Worm (Caenorhabditis elegans): Measurements from ENCODE around the gene D1022.3.

D1022.3 gene

DNA sequence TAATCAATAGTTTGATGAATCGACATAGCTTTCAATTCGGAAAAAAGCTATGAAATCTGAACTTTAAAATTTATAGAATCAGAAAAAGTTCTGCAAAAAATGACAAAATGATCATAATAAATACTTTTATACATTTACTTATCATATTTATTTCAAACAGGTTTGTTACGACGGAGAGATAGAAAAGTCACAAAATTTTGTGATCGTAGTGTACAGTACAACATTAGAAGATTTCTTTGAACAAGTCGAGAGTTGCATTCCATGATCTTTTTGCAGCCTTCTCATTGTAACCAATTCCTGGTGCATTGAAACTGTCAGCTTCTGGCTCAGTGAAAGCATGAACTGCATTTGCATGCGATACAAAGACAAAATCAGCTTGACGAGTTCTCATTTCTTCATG, at the start of gene D1022.3:
Gene D1022.3 (minus strand): TSS at position 101 of the 400 bp plus-strand sequence.
- TF ChIP-seq him-1 (tag; optimal IDR thresholded peaks at IDR 0.05) (no peak), W03F9.2 (tag; optimal IDR thresholded peaks at IDR 0.05) (no peak)

DNA sequence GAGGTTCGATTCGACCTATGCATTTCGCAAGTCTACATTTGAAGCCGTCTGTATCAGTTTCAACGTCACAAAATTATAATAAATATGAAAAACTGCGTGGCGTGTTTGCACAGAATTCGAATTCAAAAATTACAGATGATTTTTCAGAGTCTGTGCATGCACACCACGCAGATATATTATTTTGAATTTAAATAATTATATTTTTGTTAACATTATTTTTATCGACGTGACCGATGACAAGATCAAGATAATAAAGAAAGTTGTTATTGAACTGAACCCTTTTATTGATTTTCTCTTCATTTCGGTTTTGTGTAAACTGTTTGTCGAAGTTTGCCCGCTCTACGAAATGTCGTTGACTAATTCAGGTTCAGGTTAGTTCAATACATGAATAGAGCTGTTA, 48.9 kb upstream of the D1022.3 start, which contains the start of gene C28F5.1:
Gene C28F5.1 (plus strand): TSS at position 301 of the 400 bp plus-strand sequence.
- no peak for TF ChIP-seq him-1 (tag; optimal IDR thresholded peaks at IDR 0.05)
- TF ChIP-seq W03F9.2 (tag; optimal IDR thresholded peaks at IDR 0.05): no peak
- no peak for TF ChIP-seq dao-5 (tag; optimal IDR thresholded peaks at IDR 0.05)

DNA sequence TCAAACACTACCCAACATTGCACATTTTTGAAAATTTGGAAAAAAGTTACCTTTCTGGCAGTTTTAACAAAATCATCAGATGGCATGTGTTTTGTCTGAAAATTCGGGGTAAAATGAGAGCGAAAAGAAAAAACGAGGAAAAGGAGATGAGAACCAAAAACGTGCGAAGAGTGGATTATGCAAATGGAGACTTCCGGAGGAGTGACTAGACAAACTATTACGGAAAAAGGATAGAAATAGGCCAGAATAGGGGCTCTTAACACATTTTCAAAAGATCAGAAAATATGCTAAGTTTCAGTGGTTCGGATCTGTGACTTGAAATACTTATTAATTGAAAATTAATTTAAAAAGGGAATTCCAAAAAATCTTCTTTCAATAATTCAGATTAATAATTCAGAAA, 43.3 kb upstream of the D1022.3 start, which contains the start of gene srab-14:
Gene srab-14 (minus strand): TSS at position 101 of the 400 bp plus-strand sequence.
- no peak for TF ChIP-seq him-1 (tag; optimal IDR thresholded peaks at IDR 0.05)
- no peak for TF ChIP-seq W03F9.2 (tag; optimal IDR thresholded peaks at IDR 0.05)
- TF ChIP-seq dao-5 (tag; optimal IDR thresholded peaks at IDR 0.05): no peak

DNA sequence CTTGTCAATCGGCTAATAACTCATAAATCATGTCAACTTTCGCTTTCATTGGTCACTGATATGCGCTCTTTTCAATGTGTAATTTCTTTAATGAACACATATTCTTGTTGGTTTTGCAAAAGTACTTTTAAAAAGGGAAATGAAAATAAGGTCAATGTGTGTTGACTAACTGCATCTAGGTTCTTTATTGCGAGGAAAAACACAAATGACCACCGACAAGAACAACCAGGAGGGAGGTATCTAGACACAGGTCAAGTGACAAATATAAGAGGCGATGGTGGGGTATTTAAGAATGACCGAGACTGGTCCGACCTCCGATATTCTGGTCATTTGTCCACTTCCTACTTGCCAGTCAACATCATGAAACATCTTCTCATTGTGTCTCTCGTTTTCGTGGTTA, 40.0 kb upstream of the D1022.3 start, which contains the start of gene spi-1:
Gene spi-1 (plus strand): TSS at position 178 of the 400 bp plus-strand sequence.
- TF ChIP-seq him-1 (tag; optimal IDR thresholded peaks at IDR 0.05): no peak
- TF ChIP-seq dao-5 (tag; optimal IDR thresholded peaks at IDR 0.05): no peak
- no peak for TF ChIP-seq W03F9.2 (tag; optimal IDR thresholded peaks at IDR 0.05)

DNA sequence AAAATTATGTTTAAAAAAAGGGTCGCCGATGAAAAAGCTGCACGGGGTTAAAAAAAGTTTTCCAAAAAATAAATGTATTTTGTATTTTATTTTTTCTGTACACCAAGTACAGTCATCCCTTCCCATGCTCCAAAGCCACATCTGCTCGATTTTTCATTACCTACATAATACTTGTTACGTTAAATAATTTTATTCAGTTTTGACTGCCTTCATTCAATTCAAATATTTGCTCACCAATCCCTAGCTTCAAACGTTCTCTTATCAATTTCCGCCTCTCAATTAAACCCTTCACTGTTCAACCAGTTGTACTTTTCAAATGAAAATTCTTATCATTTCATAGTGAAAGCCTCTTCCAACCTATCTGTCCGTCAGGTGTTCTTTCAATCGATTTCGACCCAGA, 38.1 kb upstream of the D1022.3 start, which contains the start of gene R10H1.1:
Gene R10H1.1 (plus strand): TSS at position 301 of the 400 bp plus-strand sequence.
- TF ChIP-seq him-1 (tag; optimal IDR thresholded peaks at IDR 0.05) (no peak), dao-5 (tag; optimal IDR thresholded peaks at IDR 0.05) (no peak), W03F9.2 (tag; optimal IDR thresholded peaks at IDR 0.05) (no peak)

DNA sequence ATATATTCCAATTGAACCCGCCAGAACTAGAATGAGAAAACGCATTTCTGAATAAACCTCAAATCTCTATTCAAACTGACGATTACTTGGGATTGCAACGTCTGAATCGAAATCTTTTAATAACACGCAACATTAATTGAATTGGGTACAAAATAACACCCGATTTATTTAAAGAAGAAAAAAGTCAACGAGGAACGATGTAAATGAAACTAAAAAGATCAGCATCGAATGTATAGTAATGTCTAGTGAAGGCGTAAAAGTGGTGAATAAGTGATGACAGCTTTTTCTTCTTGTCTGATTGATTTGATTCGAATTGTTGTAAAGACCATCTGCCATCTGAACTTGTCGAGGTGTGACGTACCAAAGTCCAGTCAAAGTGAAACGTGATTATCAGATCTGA, 37.5 kb upstream of the D1022.3 start, which contains the start of gene nas-23:
Gene nas-23 (minus strand): TSS at position 101 of the 400 bp plus-strand sequence.
- no peak for TF ChIP-seq dao-5 (tag; optimal IDR thresholded peaks at IDR 0.05)
- TF ChIP-seq W03F9.2 (tag; optimal IDR thresholded peaks at IDR 0.05): no peak
- TF ChIP-seq him-1 (tag; optimal IDR thresholded peaks at IDR 0.05): no peak

DNA sequence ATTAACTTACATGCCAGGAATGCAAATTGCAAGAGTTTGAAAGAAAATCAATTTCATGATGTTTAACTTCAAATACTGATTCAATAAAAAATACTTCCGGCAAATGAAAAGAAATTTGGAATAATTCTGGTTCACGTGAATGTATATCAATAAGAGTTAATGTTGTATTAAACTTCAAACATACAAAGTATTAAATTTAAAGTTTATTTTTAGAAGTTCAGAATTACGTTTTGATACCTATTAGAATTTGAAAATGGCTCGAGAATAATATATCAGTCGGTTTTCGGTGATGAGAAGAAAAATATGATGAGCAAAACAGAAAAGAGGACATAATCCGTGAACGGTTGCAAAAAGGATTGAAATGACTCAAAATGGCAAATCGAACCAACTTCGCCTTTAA, 33.5 kb upstream of the D1022.3 start, which contains the start of gene D1022.9:
Gene D1022.9 (minus strand): TSS at position 101 of the 400 bp plus-strand sequence.
- TF ChIP-seq W03F9.2 (tag; optimal IDR thresholded peaks at IDR 0.05) (no peak), him-1 (tag; optimal IDR thresholded peaks at IDR 0.05) (no peak), dao-5 (tag; optimal IDR thresholded peaks at IDR 0.05) (no peak)

DNA sequence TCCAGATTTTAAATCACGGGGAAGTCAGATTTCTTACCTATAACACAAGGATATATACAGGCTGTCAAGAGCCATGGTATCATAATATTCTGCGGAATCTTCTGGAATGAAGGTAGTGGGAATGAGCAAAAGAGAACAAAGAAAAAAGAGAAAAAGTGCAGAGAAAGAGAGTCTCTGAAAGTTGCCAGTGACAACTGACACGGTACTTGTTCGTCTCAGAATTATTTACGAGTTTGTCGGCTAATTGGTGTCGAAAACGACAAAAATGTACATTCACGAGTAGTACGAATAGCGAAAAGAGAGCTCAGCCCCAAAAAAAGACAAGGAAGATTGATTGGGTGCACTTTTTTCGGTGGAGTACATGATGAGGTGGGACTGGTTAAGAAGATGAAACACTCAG, 26.9 kb upstream of the D1022.3 start, which contains the start of gene cah-2:
Gene cah-2 (minus strand): TSS at position 101 of the 400 bp plus-strand sequence.
- no peak for TF ChIP-seq W03F9.2 (tag; optimal IDR thresholded peaks at IDR 0.05)
- no peak for TF ChIP-seq him-1 (tag; optimal IDR thresholded peaks at IDR 0.05)
- no peak for TF ChIP-seq dao-5 (tag; optimal IDR thresholded peaks at IDR 0.05)

DNA sequence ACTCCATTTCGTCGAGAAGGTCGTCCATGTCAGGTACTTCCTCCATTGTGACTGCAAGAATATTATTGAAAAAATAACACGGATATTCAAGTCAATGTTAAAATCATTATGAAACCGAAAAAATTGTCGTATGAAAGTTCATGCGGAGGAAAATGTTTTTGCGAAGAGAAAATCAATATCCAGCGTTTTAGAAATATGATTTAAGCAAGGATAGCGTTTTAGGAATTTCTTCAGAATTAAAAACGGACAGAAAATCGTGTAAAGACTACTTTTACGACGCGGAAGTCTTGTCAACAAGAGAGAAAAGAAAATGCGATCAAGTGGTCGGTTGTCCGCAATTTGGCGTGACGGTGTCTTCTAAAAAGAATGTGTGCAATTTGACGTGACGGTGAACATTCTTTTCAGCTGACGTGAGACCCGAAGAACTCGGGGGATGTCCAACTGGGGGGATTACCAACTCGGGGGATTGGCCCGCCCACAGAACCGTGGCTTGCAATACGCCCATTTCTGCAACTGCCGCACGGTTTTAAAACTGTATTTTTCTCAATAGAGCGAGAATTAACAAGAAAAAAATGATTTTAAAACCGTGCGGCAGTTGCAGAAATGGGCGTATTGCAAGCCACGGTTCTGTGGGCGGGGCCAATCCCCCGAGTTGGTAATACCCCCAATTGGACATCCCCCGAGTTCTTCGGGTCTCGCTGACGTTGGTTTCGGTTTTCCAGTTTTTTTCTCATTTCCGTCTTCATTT, 22.6 kb upstream of the D1022.3 start, which contains the start of the genes aka-1 and ubc-6:
Gene aka-1 (minus strand): TSS at position 51 of the 748 bp plus-strand sequence.
Gene ubc-6 (plus strand): TSS at position 701 of the 748 bp plus-strand sequence.
- peak; percentile 78 for TF ChIP-seq him-1 (tag; optimal IDR thresholded peaks at IDR 0.05)
- peak; percentile 71 for TF ChIP-seq W03F9.2 (tag; optimal IDR thresholded peaks at IDR 0.05)
- peak; percentile 7 for TF ChIP-seq dao-5 (tag; optimal IDR thresholded peaks at IDR 0.05)

DNA sequence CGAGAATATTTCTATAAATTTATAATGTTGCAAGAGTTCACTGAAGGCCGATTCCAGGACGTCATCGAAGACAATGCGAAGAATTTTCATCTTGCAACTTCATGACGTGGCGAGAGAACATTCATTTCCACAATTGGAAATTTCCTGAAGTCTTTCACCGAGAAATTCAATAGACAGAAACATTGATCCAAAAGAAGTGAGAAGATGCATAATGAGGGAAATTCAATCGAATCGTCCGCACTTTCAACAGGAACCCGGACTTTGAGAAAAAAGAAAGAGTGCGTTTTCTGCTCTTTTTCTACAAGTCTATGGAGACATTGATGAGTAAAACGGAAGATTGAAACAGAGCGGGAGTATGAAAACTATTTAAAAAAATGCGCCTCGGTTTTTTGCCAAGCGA, 13.2 kb upstream of the D1022.3 start:
- TF ChIP-seq dao-5 (tag; optimal IDR thresholded peaks at IDR 0.05): no peak
- no peak for TF ChIP-seq him-1 (tag; optimal IDR thresholded peaks at IDR 0.05)
- no peak for TF ChIP-seq W03F9.2 (tag; optimal IDR thresholded peaks at IDR 0.05)

DNA sequence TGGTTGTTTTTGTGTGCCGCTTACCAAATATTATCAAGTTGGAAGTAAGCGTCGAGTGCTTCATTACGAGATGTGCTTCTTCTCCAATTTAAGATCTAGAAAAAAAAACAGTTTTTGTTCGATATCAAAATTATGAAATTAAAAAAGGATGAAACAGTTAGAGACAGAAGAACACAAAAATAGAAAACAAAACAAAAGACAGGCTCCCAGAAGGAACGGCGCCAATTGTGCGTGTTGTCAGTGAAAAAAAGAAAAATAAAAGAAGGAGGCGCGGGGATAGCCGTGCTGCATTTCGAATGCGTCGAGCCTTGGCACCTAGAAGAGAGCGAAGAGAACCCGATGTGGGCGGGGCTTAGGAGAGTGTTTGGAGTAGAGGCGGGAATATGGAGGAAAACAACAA, 9.4 kb upstream of the D1022.3 start, which contains the start of gene sro-1:
Gene sro-1 (minus strand): TSS at position 101 of the 400 bp plus-strand sequence.
- TF ChIP-seq him-1 (tag; optimal IDR thresholded peaks at IDR 0.05) (no peak), W03F9.2 (tag; optimal IDR thresholded peaks at IDR 0.05) (no peak)

DNA sequence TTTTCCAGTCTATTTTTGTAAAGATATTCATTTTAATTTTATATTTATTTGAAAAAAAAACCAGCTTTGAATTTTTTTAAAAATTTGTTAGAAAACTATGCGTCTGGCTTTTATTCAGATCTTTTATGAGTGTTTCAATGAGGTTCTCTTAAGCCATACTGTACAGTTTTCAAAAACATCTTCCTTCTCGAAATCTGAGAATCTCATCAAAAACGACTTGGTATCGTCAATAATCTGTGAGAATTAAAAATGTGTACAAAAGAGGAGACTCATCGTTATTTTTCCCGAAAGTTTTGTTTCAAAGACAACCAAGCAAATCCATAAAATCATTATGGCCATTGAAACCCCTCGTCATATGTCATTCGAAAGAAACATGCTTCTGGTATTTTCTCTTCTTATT, 3.1 kb upstream of the D1022.3 start, which contains the start of gene D1022.2:
Gene D1022.2 (plus strand): TSS at position 301 of the 400 bp plus-strand sequence.
- no peak for TF ChIP-seq W03F9.2 (tag; optimal IDR thresholded peaks at IDR 0.05)
- TF ChIP-seq dao-5 (tag; optimal IDR thresholded peaks at IDR 0.05): no peak
- TF ChIP-seq him-1 (tag; optimal IDR thresholded peaks at IDR 0.05): no peak

DNA sequence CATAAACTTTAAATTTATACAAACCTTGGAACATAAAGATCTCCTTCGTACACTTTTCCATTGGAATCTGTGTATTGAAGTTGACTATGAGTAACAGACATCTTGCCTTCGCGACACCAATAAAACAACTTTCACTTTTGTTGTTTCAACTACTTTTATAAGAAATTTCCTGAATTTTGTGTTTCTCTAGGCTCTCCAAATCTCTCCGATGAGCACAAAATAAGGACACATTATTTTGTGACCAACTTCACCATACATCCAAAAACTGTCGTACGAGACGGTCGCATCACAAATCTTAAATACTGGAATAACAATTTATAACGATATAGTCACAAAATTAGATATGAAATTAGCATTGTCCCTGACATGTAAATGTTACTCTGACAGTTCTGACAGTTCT, 2.6 kb upstream of the D1022.3 start, which contains the start of gene D1022.5:
Gene D1022.5 (minus strand): TSS at position 101 of the 400 bp plus-strand sequence.
- no peak for TF ChIP-seq him-1 (tag; optimal IDR thresholded peaks at IDR 0.05)
- no peak for TF ChIP-seq W03F9.2 (tag; optimal IDR thresholded peaks at IDR 0.05)
- TF ChIP-seq dao-5 (tag; optimal IDR thresholded peaks at IDR 0.05): no peak

DNA sequence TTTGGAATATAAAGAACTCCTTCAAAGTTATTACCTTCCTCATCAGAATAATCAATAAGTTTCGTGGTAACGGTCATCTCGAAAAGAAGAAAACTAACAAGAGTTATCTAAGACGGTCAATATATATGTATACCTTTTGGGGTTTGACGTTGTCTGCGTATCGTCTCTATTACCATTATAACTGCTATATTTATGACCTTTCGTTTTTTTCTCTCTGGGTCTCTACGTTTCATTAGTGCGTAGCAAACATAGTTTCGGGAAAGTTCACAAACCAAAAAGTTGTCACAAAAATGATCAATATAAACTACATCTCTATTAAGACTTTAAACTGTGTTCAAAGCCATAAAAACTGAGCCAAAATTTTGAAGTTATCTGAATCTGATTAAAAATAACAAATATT, 1.1 kb upstream of the D1022.3 start, which contains the start of gene D1022.4:
Gene D1022.4 (minus strand): TSS at position 83 of the 400 bp plus-strand sequence.
- no peak for TF ChIP-seq him-1 (tag; optimal IDR thresholded peaks at IDR 0.05)
- no peak for TF ChIP-seq W03F9.2 (tag; optimal IDR thresholded peaks at IDR 0.05)
- no peak for TF ChIP-seq dao-5 (tag; optimal IDR thresholded peaks at IDR 0.05)

Data from whole organism, L4/young adult.